Worm (Caenorhabditis elegans): ENCODE results near the gene seip-1.
"Not testable (repeated sequence)": the region's sequence is repeated elsewhere in the genome, so short reads cannot be mapped to it uniquely, and the experiment has no call there.

Gene seip-1

ce11 chrV:6043275-6044271 is 9.5 kb downstream of the seip-1 start, which contains the start of gene cpi-2 (continued):
- TF ChIP-seq hlh-17 (GFP tag; optimal IDR thresholded peaks at IDR 0.05; ENCODE audit: borderline replicate concordance) (no peak), snu-23 (GFP tag; optimal IDR thresholded peaks at IDR 0.05) (peak; percentile 53), sox-4 (tag; optimal IDR thresholded peaks at IDR 0.05) (no peak), C16A3.4 (tag; optimal IDR thresholded peaks at IDR 0.05) (no peak), nhr-90 (tag; optimal IDR thresholded peaks at IDR 0.05; ENCODE audit: poor library complexity) (peak; percentile 27), mab-9 (GFP tag; IDR thresholded peaks at IDR 0.05) (no peak), isw-1 (GFP tag; IDR thresholded peaks at IDR 0.05) (no peak), pax-3 (tag; optimal IDR thresholded peaks at IDR 0.05) (no peak), hlh-4 (tag; optimal IDR thresholded peaks at IDR 0.05) (no peak), ets-5 (GFP tag; IDR thresholded peaks at IDR 0.05) (no peak), jun-1 (tag; optimal IDR thresholded peaks at IDR 0.05) (peak; percentile 63), ces-1 (GFP tag; optimal IDR thresholded peaks at IDR 0.05) (no peak), lin-14 (GFP tag; optimal IDR thresholded peaks at IDR 0.05) (peak; percentile 80), fos-1 (tag; optimal IDR thresholded peaks at IDR 0.05) (peak; percentile 69), ceh-82 (tag; optimal IDR thresholded peaks at IDR 0.05) (peak in 1 of 3 experiments; percentile 17), unc-62 (GFP tag; optimal IDR thresholded peaks at IDR 0.05) (no peak), nhr-47 (tag; optimal IDR thresholded peaks at IDR 0.05) (peak; percentile 20), zip-4 (GFP tag; optimal IDR thresholded peaks at IDR 0.05) (no peak)

ce11 chrV:6041375-6041774 is 11.7 kb downstream of the seip-1 start, which contains the start of gene R01B10.2:
R01B10.2 (minus strand) TSS chrV:6041475.
- TF ChIP-seq ceh-63 (GFP tag; optimal IDR thresholded peaks at IDR 0.05): no peak
- TF ChIP-seq nhr-85 (tag): no peak
- TF ChIP-seq mep-1 (tag; optimal IDR thresholded peaks at IDR 0.05): no peak
- TF ChIP-seq isw-1 (GFP tag; IDR thresholded peaks at IDR 0.05): no peak
- no peak for TF ChIP-seq elt-2 (tag; optimal IDR thresholded peaks at IDR 0.05)
- TF ChIP-seq efl-1 (optimal IDR thresholded peaks at IDR 0.05): no peak
- no peak for TF ChIP-seq efl-1 (GFP tag; optimal IDR thresholded peaks at IDR 0.05 in 1 of 2)
- TF ChIP-seq blmp-1 (tag; optimal IDR thresholded peaks at IDR 0.05): no peak
- no peak for TF ChIP-seq ama-1 (optimal IDR thresholded peaks at IDR 0.05)
- no peak for TF ChIP-seq sup-37 (GFP tag; optimal IDR thresholded peaks at IDR 0.05)
- TF ChIP-seq fkh-4 (tag; optimal IDR thresholded peaks at IDR 0.05; ENCODE audit: borderline replicate concordance): no peak

ce11 chrV:6038405-6039151 is 14.5 kb downstream of the seip-1 start, which contains the start of gene F29G9.1:
F29G9.1 (plus strand) TSS chrV:6039101.
- TF ChIP-seq pax-3, vab-15, skn-1 (tag; optimal IDR thresholded peaks at IDR 0.05): not testable (repeated sequence)

ce11 chrV:6036547-6036946 is 16.5 kb downstream of the seip-1 start:
- TF ChIP-seq nhr-84 (tag; optimal IDR thresholded peaks at IDR 0.05) (no peak), sup-37 (GFP tag; optimal IDR thresholded peaks at IDR 0.05) (no peak), nhr-76 (tag; optimal IDR thresholded peaks at IDR 0.05) (no peak), ztf-11 (tag; optimal IDR thresholded peaks at IDR 0.05) (no peak), nhr-47 (tag; optimal IDR thresholded peaks at IDR 0.05) (no peak), tlp-1 (tag; optimal IDR thresholded peaks at IDR 0.05) (no peak), dsc-1 (tag; optimal IDR thresholded peaks at IDR 0.05) (no peak), nhr-90 (tag; optimal IDR thresholded peaks at IDR 0.05; ENCODE audit: poor library complexity) (no peak), nhr-12 (tag; optimal IDR thresholded peaks at IDR 0.05) (no peak), nhr-11 (tag; optimal IDR thresholded peaks at IDR 0.05) (no peak), ceh-8 (GFP tag; optimal IDR thresholded peaks at IDR 0.05) (no peak), nhr-28 (tag; optimal IDR thresholded peaks at IDR 0.05) (no peak), jun-1 (tag; optimal IDR thresholded peaks at IDR 0.05) (no peak), skn-1 (tag; optimal IDR thresholded peaks at IDR 0.05) (no peak), ceh-88 (GFP tag; IDR thresholded peaks at IDR 0.05) (no peak), vab-15 (tag; optimal IDR thresholded peaks at IDR 0.05) (no peak), ama-1 (optimal IDR thresholded peaks at IDR 0.05) (no peak), lir-3 (tag; optimal IDR thresholded peaks at IDR 0.05; ENCODE audit: poor library complexity) (no peak)
